Worm (Caenorhabditis elegans): ENCODE data around the gene clc-23.

ce11 chrIII:1058074-1058473 is 37.3 kb downstream of the clc-23 start:
- TF ChIP-seq ets-7 (tag; optimal IDR thresholded peaks at IDR 0.05) (no peak), pes-1 (GFP tag; IDR thresholded peaks at IDR 0.05) (no peak), tbx-11 (GFP tag; IDR thresholded peaks at IDR 0.05) (no peak), ama-1 (optimal IDR thresholded peaks at IDR 0.05) (no peak), sea-1 (GFP tag; conservative IDR thresholded peaks at IDR 0.05) (no peak), scrt-1 (GFP tag; IDR thresholded peaks at IDR 0.05) (no peak), tra-4 (tag; optimal IDR thresholded peaks at IDR 0.05) (no peak), tbx-37 (GFP tag; conservative IDR thresholded peaks at IDR 0.05) (no peak)

Measured in whole organism, early embryonic.